Worm (Caenorhabditis elegans) whole organism, L1 larva: Measurements from ENCODE around the gene sdpn-1.
A peak's percentile ranks its signal among the peaks of the same experiment; 100 is the strongest.

Experiments
- C04F5.9 ChIP-seq: sonication (generic microtip); optimal IDR thresholded peaks from 2 replicates; lab custom pipeline; 2016; ENCODE audit warnings: missing genetic modification characterization, missing compliant biosample characterization
- C34B4.2 ChIP-seq: sonication (generic microtip); optimal IDR thresholded peaks from 2 replicates; lab custom pipeline; 2017; ENCODE audit warnings: mild to moderate bottlenecking, missing genetic modification characterization, missing compliant biosample characterization
- Y116A8C.19 ChIP-seq: sonication (generic microtip); optimal IDR thresholded peaks from 2 replicates; lab custom pipeline; 2016; ENCODE audit warnings: missing compliant biosample characterization, missing genetic modification characterization, borderline replicate concordance
- alr-1 ChIP-seq: fragments of 200-800 bp; sonication (Bioruptor generic); optimal IDR thresholded peaks from 2 replicates; lab custom pipeline; 2018; ENCODE audit warnings: borderline replicate concordance, mild to moderate bottlenecking, missing genetic modification characterization, missing compliant biosample characterization
- ceh-63 ChIP-seq: fragments of 200-800 bp; sonication (Bioruptor generic); optimal IDR thresholded peaks from 2 replicates; lab custom pipeline; 2018; ENCODE audit warnings: mild to moderate bottlenecking, missing genetic modification characterization, missing compliant biosample characterization
- ceh-8 ChIP-seq: fragments of 200-800 bp; sonication (Bioruptor generic); optimal IDR thresholded peaks from 2 replicates; lab custom pipeline; 2018; ENCODE audit warnings: mild to moderate bottlenecking, missing genetic modification characterization, moderate library complexity, missing compliant biosample characterization
- ceh-82 ChIP-seq, 3 experiments: fragments of 150-350 bp in 1 of 3; sonication (generic microtip) in 2 of 3; optimal IDR thresholded peaks; 2 replicates each; lab custom pipeline; 2014 to 2017; ENCODE audit warnings: missing biosample characterization in 3 of 3, missing genetic modification characterization in 3 of 3
- ceh-88 ChIP-seq: fragments of 200-800 bp; sonication (Bioruptor generic); IDR thresholded peaks from 2 replicates; pipeline ENCODE4 v1.3.6; 2022; ENCODE audit warnings: missing genetic modification characterization, missing compliant biosample characterization
- dpl-1 ChIP-seq, 3 experiments: fragments of 150-350 bp in 2 of 3; sonication (generic microtip) in 1 of 3; optimal IDR thresholded peaks; 2 replicates each; lab custom pipeline; 2014 to 2017; ENCODE audit warnings: missing biosample characterization in 3 of 3, missing genetic modification characterization in 3 of 3, missing genetic modification reagents in 3 of 3
- dsc-1 ChIP-seq: sonication (generic microtip); optimal IDR thresholded peaks from 2 replicates; lab custom pipeline; 2016; ENCODE audit warnings: mild to moderate bottlenecking, missing genetic modification characterization, missing compliant biosample characterization
- egl-27 ChIP-seq, 2 experiments: fragments of 150-350 bp in 1 of 2; sonication (generic microtip); optimal IDR thresholded peaks; 3 replicates each; lab custom pipeline; 2017 to 2018; ENCODE audit warnings: missing biosample characterization in 2 of 2, missing genetic modification characterization in 2 of 2, missing genetic modification reagents in 2 of 2
- elt-2 ChIP-seq: sonication (generic microtip); optimal IDR thresholded peaks from 2 replicates; lab custom pipeline; 2016; ENCODE audit warnings: missing genetic modification characterization, mild to moderate bottlenecking, inconsistent platforms, missing compliant biosample characterization, missing genetic modification reagents
- ets-5 ChIP-seq: fragments of 200-800 bp; sonication (Bioruptor generic); IDR thresholded peaks from 2 replicates; pipeline ENCODE4 v1.3.6; 2022; ENCODE audit warnings: missing genetic modification characterization, missing compliant biosample characterization
- fkh-4 ChIP-seq: sonication (generic microtip); optimal IDR thresholded peaks from 2 replicates; lab custom pipeline; 2016; ENCODE audit warnings: missing compliant biosample characterization, missing genetic modification characterization, borderline replicate concordance
- fkh-8 ChIP-seq: sonication (generic microtip); optimal IDR thresholded peaks from 2 replicates; lab custom pipeline; 2016; ENCODE audit warnings: mild to moderate bottlenecking, missing genetic modification characterization, missing compliant biosample characterization
- fos-1 ChIP-seq: fragments of 150-350 bp; optimal IDR thresholded peaks from 2 replicates; lab custom pipeline; 2014; ENCODE audit warnings: missing biosample characterization, missing genetic modification characterization
- grh-1 ChIP-seq: fragments of 200-800 bp; sonication (Bioruptor generic); IDR thresholded peaks from 2 replicates; pipeline ENCODE4 v1.3.6; 2022; ENCODE audit warnings: missing genetic modification reagents, missing genetic modification characterization, missing compliant biosample characterization
- hlh-17 ChIP-seq: fragments of 200-800 bp; sonication (Bioruptor generic); optimal IDR thresholded peaks from 2 replicates; lab custom pipeline; 2018; ENCODE audit warnings: missing genetic modification characterization, mild to moderate bottlenecking, missing compliant biosample characterization, moderate library complexity, borderline replicate concordance
- hlh-4 ChIP-seq: sonication (generic microtip); optimal IDR thresholded peaks from 2 replicates; lab custom pipeline; 2016; ENCODE audit warnings: mild to moderate bottlenecking, missing genetic modification characterization, missing compliant biosample characterization
- irx-1 ChIP-seq: sonication (generic microtip); optimal IDR thresholded peaks from 2 replicates; lab custom pipeline; 2016; ENCODE audit warnings: missing genetic modification characterization, missing compliant biosample characterization
- isw-1 ChIP-seq: fragments of 200-800 bp; sonication (Bioruptor generic); IDR thresholded peaks from 2 replicates; pipeline ENCODE4 v1.3.6; 2022; ENCODE audit warnings: missing genetic modification characterization, missing compliant biosample characterization
- lin-15B ChIP-seq: fragments of 150-350 bp; sonication (generic microtip); optimal IDR thresholded peaks from 3 replicates; lab custom pipeline; 2014; ENCODE audit warnings: missing biosample characterization, missing genetic modification characterization
- lin-35 ChIP-seq, 2 experiments: fragments of 150-350 bp; optimal IDR thresholded peaks; 2 replicates each; lab custom pipeline; 2014; ENCODE audit warnings: missing biosample characterization in 2 of 2, missing genetic modification characterization in 2 of 2, missing genetic modification reagents in 2 of 2
- lin-39 ChIP-seq: fragments of 150-350 bp; optimal IDR thresholded peaks from 2 replicates; lab custom pipeline; 2014; ENCODE audit warnings: missing biosample characterization, missing genetic modification reagents, missing genetic modification characterization
- mdl-1 ChIP-seq, 2 experiments: fragments of 150-350 bp; optimal IDR thresholded peaks; 2 replicates each; lab custom pipeline; 2014 to 2017; ENCODE audit warnings: missing biosample characterization in 2 of 2, missing genetic modification characterization in 2 of 2, inconsistent platforms in 1 of 2
- mef-2 ChIP-seq: fragments of 150-350 bp; optimal IDR thresholded peaks from 2 replicates; lab custom pipeline; 2014; ENCODE audit warnings: missing biosample characterization, missing genetic modification characterization
- nhr-12 ChIP-seq: sonication (generic microtip); optimal IDR thresholded peaks from 2 replicates; lab custom pipeline; 2017; ENCODE audit warnings: missing biosample characterization, missing genetic modification characterization
- nhr-19 ChIP-seq: fragments of 200-800 bp; sonication (Bioruptor generic); conservative IDR thresholded peaks from 2 replicates; pipeline ENCODE4 v1.3.6; 2022; ENCODE audit warnings: missing genetic modification characterization, missing compliant biosample characterization
- nhr-20 ChIP-seq: sonication (generic microtip); optimal IDR thresholded peaks from 2 replicates; lab custom pipeline; 2016; ENCODE audit warnings: mild to moderate bottlenecking, missing genetic modification characterization, missing compliant biosample characterization
- nhr-47 ChIP-seq: sonication (generic microtip); optimal IDR thresholded peaks from 2 replicates; lab custom pipeline; 2016; ENCODE audit warnings: mild to moderate bottlenecking, missing genetic modification characterization, moderate library complexity, missing compliant biosample characterization
- nhr-71 ChIP-seq: sonication (generic microtip); optimal IDR thresholded peaks from 2 replicates; lab custom pipeline; 2016; ENCODE audit warnings: mild to moderate bottlenecking, missing genetic modification characterization, moderate library complexity, missing compliant biosample characterization
- nhr-76 ChIP-seq: sonication (generic microtip); optimal IDR thresholded peaks from 2 replicates; lab custom pipeline; 2017; ENCODE audit warnings: missing biosample characterization, missing genetic modification characterization
- nhr-84 ChIP-seq: sonication (generic microtip); optimal IDR thresholded peaks from 2 replicates; lab custom pipeline; 2017; ENCODE audit warnings: missing biosample characterization, missing genetic modification characterization
- nhr-85 ChIP-seq: sonication (generic microtip); peaks from one replicate; lab custom pipeline; 2016; ENCODE audit warnings: missing genetic modification characterization, inconsistent platforms, missing compliant biosample characterization
- pag-3 ChIP-seq: sonication (generic microtip); optimal IDR thresholded peaks from 2 replicates; lab custom pipeline; 2017; ENCODE audit warnings: missing genetic modification characterization, mild to moderate bottlenecking, missing compliant biosample characterization, antibody characterized with exemption, borderline replicate concordance; ENCODE audit not compliant: insufficient read depth
- pqm-1 ChIP-seq: sonication (generic microtip); optimal IDR thresholded peaks from 3 replicates; lab custom pipeline; 2017; ENCODE audit warnings: missing biosample characterization, missing genetic modification characterization
- rnt-1 ChIP-seq: sonication (generic microtip); optimal IDR thresholded peaks from 2 replicates; lab custom pipeline; 2016; ENCODE audit warnings: mild to moderate bottlenecking, missing genetic modification characterization, moderate library complexity, missing compliant biosample characterization
- skn-1 ChIP-seq: fragments of 150-350 bp; optimal IDR thresholded peaks from 2 replicates; lab custom pipeline; 2014; ENCODE audit warnings: missing biosample characterization, missing genetic modification characterization
- snpc-4 ChIP-seq: fragments of 150-350 bp; optimal IDR thresholded peaks from 2 replicates; lab custom pipeline; 2014; ENCODE audit warnings: missing biosample characterization, missing genetic modification characterization
- sox-4 ChIP-seq: sonication (generic microtip); optimal IDR thresholded peaks from 2 replicates; lab custom pipeline; 2016; ENCODE audit warnings: missing genetic modification characterization, missing compliant biosample characterization
- sptf-1 ChIP-seq: fragments of 150-350 bp; optimal IDR thresholded peaks from 2 replicates; lab custom pipeline; 2014; ENCODE audit warnings: missing biosample characterization, missing genetic modification characterization
- sup-37 ChIP-seq: fragments of 200-800 bp; sonication (Bioruptor generic); optimal IDR thresholded peaks from 2 replicates; lab custom pipeline; 2018; ENCODE audit warnings: mild to moderate bottlenecking, missing genetic modification characterization, missing compliant biosample characterization
- unc-30 ChIP-seq: sonication (generic microtip); optimal IDR thresholded peaks from 2 replicates; lab custom pipeline; 2017; ENCODE audit warnings: missing biosample characterization, missing genetic modification characterization
- unc-86 ChIP-seq: sonication (generic microtip); optimal IDR thresholded peaks from 2 replicates; lab custom pipeline; 2016; ENCODE audit warnings: missing genetic modification characterization, missing compliant biosample characterization
- unc-98 ChIP-seq: fragments of 200-800 bp; sonication (Bioruptor generic); IDR thresholded peaks from 2 replicates; pipeline ENCODE4 v1.3.6; 2022; ENCODE audit warnings: missing genetic modification characterization, missing compliant biosample characterization
- vab-15 ChIP-seq: sonication (generic microtip); optimal IDR thresholded peaks from 2 replicates; lab custom pipeline; 2017; ENCODE audit warnings: missing genotype, mild to moderate bottlenecking, missing genetic modification characterization, missing compliant biosample characterization
- xbp-1 ChIP-seq: sonication (generic microtip); optimal IDR thresholded peaks from 2 replicates; lab custom pipeline; 2016; ENCODE audit warnings: missing genetic modification characterization, missing compliant biosample characterization
- zag-1 ChIP-seq: fragments of 150-350 bp; optimal IDR thresholded peaks from 2 replicates; lab custom pipeline; 2014; ENCODE audit warnings: missing biosample characterization, missing genetic modification characterization
- ztf-4 ChIP-seq: fragments of 150-350 bp; optimal IDR thresholded peaks from 2 replicates; lab custom pipeline; 2014; ENCODE audit warnings: missing biosample characterization, missing genetic modification characterization

Gene sdpn-1

DNA sequence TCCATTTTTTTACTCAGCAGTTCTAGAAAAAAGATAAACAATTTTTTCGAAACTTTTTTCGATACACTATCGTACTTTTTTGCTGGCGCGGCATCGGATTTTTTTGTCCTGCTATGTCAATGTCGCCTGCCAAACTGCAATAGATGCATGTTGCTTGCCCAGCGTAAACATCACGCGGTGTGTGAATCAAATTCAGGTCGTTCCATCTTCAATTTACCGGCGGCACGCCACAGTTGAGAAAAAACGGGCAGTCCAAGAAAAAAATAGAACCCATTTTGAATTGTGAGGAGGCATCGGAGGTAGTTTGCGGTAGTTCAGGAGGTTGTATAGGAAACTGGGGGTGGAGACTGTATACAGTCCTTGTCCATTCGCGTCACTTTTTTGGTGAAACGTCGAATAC, 20.4 kb upstream of the sdpn-1 start (continued):
- TF ChIP-seq nhr-19 (peak; percentile 22; the same call in 1 of the 2 replicates), dsc-1 (tag; lab: Kevin White, UChicago) (no peak), sptf-1 (no peak), nhr-12 (tag; lab: Kevin White, UChicago) (no peak), C34B4.2 (tag; lab: Kevin White, UChicago) (no peak), mef-2 (tag; lab: Kevin White, UChicago) (no peak), irx-1 (tag; lab: Kevin White, UChicago) (no peak), pqm-1 (tag; lab: Kevin White, UChicago) (no peak), nhr-76 (no peak), ceh-88 (GFP tag; lab: Robert Waterston, UW) (no peak), isw-1 (GFP tag; lab: Robert Waterston, UW) (no peak), Y116A8C.19 (tag; lab: Kevin White, UChicago) (no peak), mdl-1 (tag; optimal IDR thresholded peaks at IDR 0.05; lab: Kevin White, UChicago) (peak in 1 of 2 experiments; percentile 74), egl-27 (tag; optimal IDR thresholded peaks at IDR 0.05; lab: Kevin White, UChicago) (no peak), skn-1 (no peak), ceh-63 (GFP tag; lab: Kevin White, UChicago) (no peak), C04F5.9 (tag; lab: Kevin White, UChicago) (no peak), pag-3 (tag; lab: Kevin White, UChicago) (peak; percentile 51), unc-30 (no peak), fkh-8 (tag; lab: Kevin White, UChicago) (no peak), grh-1 (GFP tag; lab: Robert Waterston, UW) (no peak), dpl-1 (GFP tag; optimal IDR thresholded peaks at IDR 0.05; lab: Kevin White, UChicago) (peak in 1 of 3 experiments; percentile 16), snpc-4 (no peak), hlh-4 (tag; lab: Kevin White, UChicago) (no peak), sup-37 (GFP tag; lab: Kevin White, UChicago) (no peak), nhr-84 (tag; lab: Kevin White, UChicago) (no peak), ets-5 (GFP tag; lab: Robert Waterston, UW) (no peak), ceh-82 (tag; optimal IDR thresholded peaks at IDR 0.05; lab: Kevin White, UChicago) (no peak), lin-15B (no peak), alr-1 (tag; lab: Kevin White, UChicago) (no peak)

DNA sequence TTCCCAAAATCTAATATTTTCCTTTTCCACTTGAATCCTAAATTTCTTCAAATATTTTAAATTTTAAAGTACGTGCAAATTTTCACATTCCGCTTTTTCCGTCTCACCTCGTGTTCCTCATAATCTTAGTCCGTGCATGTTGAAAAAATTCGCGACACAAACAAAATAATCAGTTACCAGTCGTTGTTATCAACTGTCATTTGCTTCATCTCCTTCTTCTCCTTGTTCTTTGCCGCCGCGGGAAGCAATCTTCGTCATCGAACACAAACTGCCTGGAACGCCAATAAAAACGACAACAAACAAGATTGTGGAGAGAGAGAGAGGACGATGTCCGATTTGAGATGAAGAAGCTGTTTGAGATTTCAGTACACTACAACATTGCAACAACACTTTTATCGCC, 19.7 kb upstream of the sdpn-1 start, which contains the start of gene C34D10.5:
Gene C34D10.5 (plus strand): TSS at position 269 of the 400 bp plus-strand sequence.
- TF ChIP-seq lin-35 (GFP tag; optimal IDR thresholded peaks at IDR 0.05; lab: Kevin White, UChicago), result no peak
- TF ChIP-seq nhr-85, result peak; percentile 52
- no peak for TF ChIP-seq ztf-4
- no peak for TF ChIP-seq unc-86 (tag; lab: Kevin White, UChicago)
- TF ChIP-seq rnt-1 (tag; lab: Kevin White, UChicago), result peak; percentile 13
- peak; percentile 1 for TF ChIP-seq nhr-71 (tag; lab: Kevin White, UChicago)

DNA sequence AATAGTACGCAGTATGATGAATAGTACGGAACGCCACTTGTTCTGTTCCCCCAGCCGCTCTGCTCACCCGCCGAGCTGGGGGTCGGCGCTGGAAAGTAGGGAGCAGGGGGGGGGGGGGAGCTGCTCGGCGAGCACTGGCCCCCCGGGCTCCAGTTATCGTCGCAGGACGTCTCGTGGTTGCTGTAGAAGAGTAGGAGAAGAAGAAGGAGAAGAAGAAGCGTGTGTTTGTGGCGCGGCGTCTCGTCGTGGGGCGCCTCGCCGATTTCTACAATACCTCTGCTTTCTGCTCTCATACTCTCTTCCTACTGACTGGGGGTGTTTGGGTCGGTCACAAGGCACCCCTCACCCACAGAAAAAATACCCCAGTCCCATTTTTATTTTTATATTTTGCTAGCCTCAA, 19.3 kb upstream of the sdpn-1 start:
- TF ChIP-seq xbp-1 (tag; lab: Kevin White, UChicago), result no peak
- no peak for TF ChIP-seq fkh-4 (tag; lab: Kevin White, UChicago)
- TF ChIP-seq alr-1 (tag; lab: Kevin White, UChicago), result no peak
- no peak for TF ChIP-seq Y116A8C.19 (tag; lab: Kevin White, UChicago)
- TF ChIP-seq sox-4 (tag; lab: Kevin White, UChicago), result no peak
- no peak for TF ChIP-seq vab-15 (tag; lab: Kevin White, UChicago)
- TF ChIP-seq nhr-20, result peak; percentile 12
- no peak for TF ChIP-seq sptf-1
- peak; percentile 5 for TF ChIP-seq elt-2 (tag; lab: Kevin White, UChicago)
- TF ChIP-seq zag-1, result no peak
- no peak for TF ChIP-seq unc-98 (GFP tag; lab: Robert Waterston, UW)
- TF ChIP-seq lin-15B, result no peak
- no peak for TF ChIP-seq nhr-84 (tag; lab: Kevin White, UChicago)
- TF ChIP-seq nhr-47 (tag; lab: Kevin White, UChicago), result peak; percentile 16
- TF ChIP-seq mdl-1 (tag; optimal IDR thresholded peaks at IDR 0.05; lab: Kevin White, UChicago), result peak in 1 of 2 experiments; percentile 16
- no peak for TF ChIP-seq unc-86 (tag; lab: Kevin White, UChicago)
- TF ChIP-seq nhr-12 (tag; lab: Kevin White, UChicago), result no peak
- TF ChIP-seq hlh-4 (tag; lab: Kevin White, UChicago), result no peak
- TF ChIP-seq hlh-17 (GFP tag; lab: Kevin White, UChicago), result no peak
- no peak for TF ChIP-seq fos-1 (tag; lab: Kevin White, UChicago)
- peak; percentile 97 for TF ChIP-seq ceh-8 (GFP tag; lab: Kevin White, UChicago)
- TF ChIP-seq lin-39 (tag; lab: Kevin White, UChicago), result no peak
